Worm (Caenorhabditis elegans) whole organism, L4 larva: ENCODE measurements around the gene R10E9.4.

Experiments used
- F37D6.2 ChIP-seq: sonication (generic microtip); optimal IDR thresholded peaks from 2 replicates; lab custom pipeline; 2016; ENCODE audit warnings: mild to moderate bottlenecking, missing genetic modification characterization, missing compliant biosample characterization
- F44E2.7 ChIP-seq: fragments of 200-800 bp; sonication (Bioruptor generic); IDR thresholded peaks from 2 replicates; pipeline ENCODE4 v2.1.2; 2022; ENCODE audit warnings: missing genetic modification characterization, missing compliant biosample characterization
- Y5F2A.4 ChIP-seq: fragments of 200-800 bp; sonication (Bioruptor generic); optimal IDR thresholded peaks from 2 replicates; lab custom pipeline; 2018; ENCODE audit warnings: mild to moderate bottlenecking, missing genetic modification characterization, missing compliant biosample characterization
- ZK546.5 ChIP-seq, 2 experiments: sonication (generic microtip); optimal IDR thresholded peaks; 2 replicates each; lab custom pipeline; 2017; ENCODE audit warnings: missing biosample characterization in 2 of 2, missing genetic modification characterization in 2 of 2
- aha-1 ChIP-seq: fragments of 150-350 bp; peaks from one replicate; lab custom pipeline; 2014; ENCODE audit warnings: missing biosample characterization, missing genetic modification characterization
- arid-1 ChIP-seq: fragments of 200-800 bp; sonication (Bioruptor generic); conservative IDR thresholded peaks from 2 replicates; pipeline ENCODE4 v1.3.6; 2022; ENCODE audit warnings: missing genetic modification reagents, missing genetic modification characterization, missing compliant biosample characterization
- attf-4 ChIP-seq: sonication (generic microtip); optimal IDR thresholded peaks from 3 replicates; lab custom pipeline; 2017; ENCODE audit warnings: missing biosample characterization, missing genetic modification characterization
- ceh-82 ChIP-seq: sonication (generic microtip); optimal IDR thresholded peaks from 2 replicates; lab custom pipeline; 2017; ENCODE audit warnings: missing biosample characterization, missing genetic modification characterization
- ces-1 ChIP-seq: fragments of 150-350 bp; sonication (generic microtip); optimal IDR thresholded peaks from 4 replicates; lab custom pipeline; 2014; ENCODE audit warnings: missing biosample characterization, missing genetic modification reagents, missing genetic modification characterization
- ctbp-1 ChIP-seq: fragments of 200-800 bp; sonication (Bioruptor generic); IDR thresholded peaks from 2 replicates; pipeline ENCODE4 v1.3.6; 2022; ENCODE audit warnings: missing genetic modification reagents, missing genetic modification characterization, missing compliant biosample characterization
- daf-12 ChIP-seq: fragments of 150-350 bp; optimal IDR thresholded peaks from 2 replicates; lab custom pipeline; 2014; ENCODE audit warnings: missing biosample characterization, missing genetic modification reagents, missing genetic modification characterization
- daf-19 ChIP-seq: fragments of 200-800 bp; sonication (Bioruptor generic); conservative IDR thresholded peaks from 2 replicates; pipeline ENCODE4 v1.3.6; 2022; ENCODE audit warnings: missing genetic modification characterization, missing compliant biosample characterization
- dmd-8 ChIP-seq: fragments of 200-800 bp; sonication (Bioruptor generic); IDR thresholded peaks from 2 replicates; pipeline ENCODE4 v1.3.6; 2022; ENCODE audit warnings: missing genetic modification characterization, missing compliant biosample characterization
- duxl-1 ChIP-seq: sonication (generic microtip); optimal IDR thresholded peaks from 2 replicates; lab custom pipeline; 2016; ENCODE audit warnings: mild to moderate bottlenecking, missing genetic modification characterization, moderate library complexity, missing compliant biosample characterization; ENCODE audit not compliant: poor library complexity
- egl-27 ChIP-seq: sonication (generic microtip); optimal IDR thresholded peaks from 3 replicates; lab custom pipeline; 2017; ENCODE audit warnings: missing biosample characterization, missing genetic modification reagents, missing genetic modification characterization
- egl-43 ChIP-seq: fragments of 200-800 bp; sonication (Bioruptor generic); IDR thresholded peaks from 2 replicates; pipeline ENCODE4 v1.3.6; 2022; ENCODE audit warnings: missing genetic modification reagents, missing genetic modification characterization, missing compliant biosample characterization
- fos-1 ChIP-seq: fragments of 150-350 bp; optimal IDR thresholded peaks from 2 replicates; lab custom pipeline; 2014; ENCODE audit warnings: missing biosample characterization, missing genetic modification characterization
- hlh-11 ChIP-seq: fragments of 200-800 bp; sonication (Bioruptor generic); optimal IDR thresholded peaks from 2 replicates; lab custom pipeline; 2018; ENCODE audit warnings: mild to moderate bottlenecking, missing genetic modification characterization, missing compliant biosample characterization
- hlh-30 ChIP-seq: sonication (generic microtip); optimal IDR thresholded peaks from 2 replicates; lab custom pipeline; 2017; ENCODE audit warnings: antibody characterized with exemption, mild to moderate bottlenecking, missing genetic modification characterization, missing compliant biosample characterization; ENCODE audit not compliant: insufficient read depth
- hmg-1.1 ChIP-seq: fragments of 200-800 bp; sonication (Bioruptor generic); IDR thresholded peaks from 2 replicates; pipeline ENCODE4 v1.3.6; 2022; ENCODE audit warnings: missing genetic modification reagents, missing genetic modification characterization, missing compliant biosample characterization
- lin-13 ChIP-seq: fragments of 150-350 bp; optimal IDR thresholded peaks from 2 replicates; lab custom pipeline; 2014; ENCODE audit warnings: missing biosample characterization, missing genetic modification reagents, missing genetic modification characterization
- lin-15B ChIP-seq: fragments of 150-350 bp; sonication (generic microtip); optimal IDR thresholded peaks from 3 replicates; lab custom pipeline; 2014; ENCODE audit warnings: missing biosample characterization, missing genetic modification characterization
- lin-29 ChIP-seq: fragments of 200-800 bp; sonication (Bioruptor generic); IDR thresholded peaks from 2 replicates; pipeline ENCODE4 v1.3.6; 2022; ENCODE audit warnings: missing genetic modification reagents, missing genetic modification characterization, missing compliant biosample characterization
- lin-38 ChIP-seq: fragments of 200-800 bp; sonication (Bioruptor generic); IDR thresholded peaks from 2 replicates; pipeline ENCODE4 v1.3.6; 2022; ENCODE audit warnings: missing genetic modification reagents, missing genetic modification characterization, missing compliant biosample characterization
- lir-3 ChIP-seq: sonication (generic microtip); optimal IDR thresholded peaks from 2 replicates; lab custom pipeline; 2016; ENCODE audit warnings: mild to moderate bottlenecking, missing genetic modification characterization, missing compliant biosample characterization
- lsy-2 ChIP-seq, 2 experiments: fragments of 150-350 bp in 1 of 2; sonication (generic microtip) in 1 of 2; optimal IDR thresholded peaks; 2 replicates each; lab custom pipeline; 2014 to 2017; ENCODE audit warnings: missing biosample characterization in 2 of 2, missing genetic modification characterization in 2 of 2
- madf-5 ChIP-seq, 2 experiments: fragments of 200-800 bp; sonication (Bioruptor generic); IDR thresholded peaks; 2 replicates each; pipeline ENCODE4 v1.3.6; 2022; ENCODE audit warnings: missing compliant biosample characterization in 2 of 2, missing genetic modification characterization in 2 of 2
- mdl-1 ChIP-seq, 2 experiments: fragments of 150-350 bp in 1 of 2; sonication (generic microtip) in 1 of 2; optimal IDR thresholded peaks; 2 replicates each; lab custom pipeline; 2014 to 2017; ENCODE audit warnings: missing biosample characterization in 2 of 2, missing genetic modification characterization in 2 of 2
- mep-1 ChIP-seq: fragments of 150-350 bp; sonication (generic microtip); optimal IDR thresholded peaks from 3 replicates; lab custom pipeline; 2014; ENCODE audit warnings: missing biosample characterization, missing genetic modification characterization
- mxl-2 ChIP-seq: fragments of 200-800 bp; sonication (Bioruptor generic); conservative IDR thresholded peaks from 2 replicates; pipeline ENCODE4 v1.3.6; 2022; ENCODE audit warnings: missing genetic modification reagents, missing genetic modification characterization, missing compliant biosample characterization
- nhr-11 ChIP-seq: fragments of 150-350 bp; optimal IDR thresholded peaks from 2 replicates; lab custom pipeline; 2014; ENCODE audit warnings: missing biosample characterization, missing genetic modification characterization
- nhr-111 ChIP-seq: fragments of 200-800 bp; sonication (Bioruptor generic); optimal IDR thresholded peaks from 2 replicates; lab custom pipeline; 2018; ENCODE audit warnings: mild to moderate bottlenecking, missing genetic modification characterization, missing compliant biosample characterization
- nhr-25 ChIP-seq: sonication (generic microtip); optimal IDR thresholded peaks from 2 replicates; lab custom pipeline; 2017; ENCODE audit warnings: missing genetic modification characterization, mild to moderate bottlenecking, missing compliant biosample characterization, antibody characterized with exemption, moderate library complexity, borderline replicate concordance; ENCODE audit not compliant: insufficient read depth
- nhr-28 ChIP-seq: fragments of 150-350 bp; optimal IDR thresholded peaks from 2 replicates; lab custom pipeline; 2014; ENCODE audit warnings: missing biosample characterization, missing genetic modification characterization
- nhr-42 ChIP-seq: fragments of 200-800 bp; sonication (Bioruptor generic); IDR thresholded peaks from 2 replicates; pipeline ENCODE4 v1.3.6; 2022; ENCODE audit warnings: missing genetic modification characterization, missing compliant biosample characterization
- nhr-6 ChIP-seq: fragments of 150-350 bp; optimal IDR thresholded peaks from 2 replicates; lab custom pipeline; 2014; ENCODE audit warnings: missing biosample characterization, missing genetic modification characterization
- pha-4 ChIP-seq, 2 experiments: fragments of 150-350 bp in 1 of 2; fragments of 200-800 bp in 1 of 2; sonication (Bioruptor generic) in 1 of 2; IDR thresholded peaks in 1 of 2; optimal IDR thresholded peaks in 1 of 2; 2 replicates each; pipeline versions ENCODE4 v1.3.6 to Lab custom; 2014 to 2022; ENCODE audit warnings: missing genetic modification characterization in 2 of 2, missing genetic modification reagents in 2 of 2, missing biosample characterization in 1 of 2, missing compliant biosample characterization in 1 of 2
- rbr-2 ChIP-seq: sonication (generic microtip); optimal IDR thresholded peaks from 2 replicates; lab custom pipeline; 2016; ENCODE audit warnings: missing genotype, missing genetic modification characterization, missing compliant biosample characterization
- sdz-12 ChIP-seq: fragments of 200-800 bp; sonication (Bioruptor generic); optimal IDR thresholded peaks from 2 replicates; lab custom pipeline; 2018; ENCODE audit warnings: mild to moderate bottlenecking, missing genetic modification characterization, missing compliant biosample characterization
- snpc-1.2 ChIP-seq: fragments of 200-800 bp; sonication (Bioruptor generic); IDR thresholded peaks from 2 replicates; pipeline ENCODE4 v1.3.6; 2022; ENCODE audit warnings: missing genetic modification reagents, missing genetic modification characterization, missing compliant biosample characterization
- snpc-4 ChIP-seq: fragments of 150-350 bp; optimal IDR thresholded peaks from 2 replicates; lab custom pipeline; 2014; ENCODE audit warnings: missing biosample characterization, missing genetic modification characterization
- tag-97 ChIP-seq: fragments of 200-800 bp; sonication (Bioruptor generic); IDR thresholded peaks from 2 replicates; pipeline ENCODE4 v1.3.6; 2022; ENCODE audit warnings: missing genetic modification characterization, missing compliant biosample characterization
- unc-39 ChIP-seq: sonication (generic microtip); optimal IDR thresholded peaks from 2 replicates; lab custom pipeline; 2017; ENCODE audit warnings: missing biosample characterization, missing genetic modification characterization
- unc-62 ChIP-seq, 3 experiments: fragments of 150-350 bp in 1 of 3; sonication (generic microtip); optimal IDR thresholded peaks in 2 of 3; peaks in 1 of 3; 1 replicate in 1 of 3; 2 replicates in 2 of 3; lab custom pipeline; 2014 to 2017; ENCODE audit warnings: missing biosample characterization in 3 of 3, missing genetic modification characterization in 3 of 3, missing genetic modification reagents in 3 of 3, missing genotype in 1 of 3
- vab-7 ChIP-seq: fragments of 200-800 bp; sonication (Bioruptor generic); IDR thresholded peaks from 2 replicates; pipeline ENCODE4 v1.3.6; 2022; ENCODE audit warnings: missing genetic modification reagents, missing genetic modification characterization, missing compliant biosample characterization
- zag-1 ChIP-seq: fragments of 150-350 bp; optimal IDR thresholded peaks from 2 replicates; lab custom pipeline; 2014; ENCODE audit warnings: missing biosample characterization, missing genetic modification characterization
- zfp-3 ChIP-seq: fragments of 200-800 bp; sonication (Bioruptor generic); conservative IDR thresholded peaks from 2 replicates; pipeline ENCODE4 v1.3.6; 2022; ENCODE audit warnings: missing genetic modification reagents, missing genetic modification characterization, missing compliant biosample characterization
- zip-11 ChIP-seq: fragments of 200-800 bp; sonication (Bioruptor generic); IDR thresholded peaks from 2 replicates; pipeline ENCODE4 v1.3.6; 2022; ENCODE audit warnings: missing genetic modification characterization, missing compliant biosample characterization
- ztf-7 ChIP-seq: fragments of 150-350 bp; optimal IDR thresholded peaks from 2 replicates; lab custom pipeline; 2014; ENCODE audit warnings: missing biosample characterization, missing genetic modification characterization

The R10E9.4 gene

ce11 chrIII:3986368-3986767 lies 13.8 kb upstream of the R10E9.4 start, which contains the start of gene Y1A5A.1:
Y1A5A.1 (minus strand) TSS chrIII:3986661.
- TF ChIP-seq ZK546.5 (tag; optimal IDR thresholded peaks at IDR 0.05; lab: Kevin White, UChicago) (no peak), unc-62 (GFP tag; optimal IDR thresholded peaks at IDR 0.05 in 1 of 2; lab: Kevin White, UChicago) (peak in 1 of 2 experiments; percentile 93), unc-62 (tag; optimal IDR thresholded peaks at IDR 0.05; lab: Kevin White, UChicago) (no peak)

DNA sequence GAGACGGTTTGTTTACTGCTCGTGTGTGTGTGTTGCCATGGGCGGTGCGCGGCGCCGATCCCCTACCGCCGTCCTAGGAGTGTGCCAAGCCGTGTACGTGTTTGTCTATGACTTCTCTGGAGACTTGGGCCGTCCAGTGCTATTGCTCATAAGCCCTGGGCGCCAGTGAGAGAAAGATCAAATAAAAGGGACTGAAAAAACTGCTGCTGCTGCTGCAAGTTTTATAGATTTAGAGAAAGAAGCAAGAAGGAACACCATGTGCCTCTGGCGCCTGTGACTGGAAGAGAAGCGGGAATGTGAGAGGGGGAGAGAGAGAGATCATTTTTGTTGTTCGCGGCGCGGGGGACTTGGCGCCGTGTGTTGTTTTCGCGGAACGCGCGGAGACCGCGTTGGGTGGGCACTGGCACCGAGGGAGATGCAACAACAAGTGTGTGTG lies 11.5 kb upstream of the R10E9.4 start:
- TF ChIP-seq lsy-2 (tag; optimal IDR thresholded peaks at IDR 0.05; lab: Kevin White, UChicago) (peak in 1 of 2 experiments; percentile 18), nhr-11 (tag; lab: Kevin White, UChicago) (peak; percentile 39), nhr-25 (tag; lab: Kevin White, UChicago) (no peak), ztf-7 (no peak), rbr-2 (tag; lab: Kevin White, UChicago) (peak; percentile 76), egl-27 (tag; lab: Kevin White, UChicago) (no peak), ceh-82 (tag; lab: Kevin White, UChicago) (no peak), mep-1 (peak; percentile 43), tag-97 (no peak), egl-43 (0 out of 2 replicates have a peak, but pooled peaks have one; percentile 27), lin-38 (GFP tag; lab: Robert Waterston, UW) (no peak), snpc-1.2 (GFP tag; lab: Robert Waterston, UW) (no peak), zip-11 (GFP tag; lab: Robert Waterston, UW) (no peak), duxl-1 (tag; lab: Kevin White, UChicago) (no peak), hlh-30 (tag; lab: Kevin White, UChicago) (peak; percentile 66), Y5F2A.4 (no peak), unc-39 (tag; lab: Kevin White, UChicago) (no peak), lin-13 (GFP tag; lab: Kevin White, UChicago) (no peak), snpc-4 (tag; lab: Kevin White, UChicago) (no peak), lin-15B (tag; lab: Kevin White, UChicago) (no peak), F37D6.2 (peak; percentile 31), lin-29 (GFP tag; lab: Robert Waterston, UW) (no peak), madf-5 (GFP tag; IDR thresholded peaks at IDR 0.05; lab: Robert Waterston, UW) (no peak), dmd-8 (no peak), nhr-111 (GFP tag; lab: Kevin White, UChicago) (no peak), arid-1 (GFP tag; lab: Robert Waterston, UW) (no peak), zfp-3 (GFP tag; lab: Robert Waterston, UW) (no peak), aha-1 (tag; lab: Kevin White, UChicago) (peak; percentile 70), attf-4 (no peak), ZK546.5 (tag; optimal IDR thresholded peaks at IDR 0.05; lab: Kevin White, UChicago) (no peak), fos-1 (tag; lab: Kevin White, UChicago) (no peak), sdz-12 (no peak), mdl-1 (tag; optimal IDR thresholded peaks at IDR 0.05; lab: Kevin White, UChicago) (peak; percentile 75 to 86), nhr-42 (no peak), ces-1 (GFP tag; lab: Kevin White, UChicago) (no peak), ctbp-1 (GFP tag; lab: Robert Waterston, UW) (no peak), zag-1 (tag; lab: Kevin White, UChicago) (no peak), hlh-11 (tag; lab: Kevin White, UChicago) (peak; percentile 70), nhr-6 (tag; lab: Kevin White, UChicago) (no peak), pha-4 (GFP tag; IDR thresholded peaks at IDR 0.05; lab: Robert Waterston, UW) (peak; percentile 55; the same call in 1 of the 2 replicates), pha-4 (tag; optimal IDR thresholded peaks at IDR 0.05; lab: Kevin White, UChicago) (no peak), vab-7 (no peak), F44E2.7 (GFP tag; lab: Robert Waterston, UW) (no peak), lir-3 (no peak), daf-12 (tag; lab: Kevin White, UChicago) (no peak), mxl-2 (GFP tag; lab: Robert Waterston, UW) (no peak), nhr-28 (tag; lab: Kevin White, UChicago) (no peak), hmg-1.1 (peak; percentile 56), daf-19 (GFP tag; lab: Robert Waterston, UW) (no peak)
